Fruit fly (Drosophila melanogaster): ENCODE measurements around the gene atk.

atk gene

dm6 chr3L:20493417-20494261 is 29.0 kb upstream of the atk start (continued):
- TF ChIP-seq CG3032 (tag; optimal IDR thresholded peaks at IDR 0.05) (peak; percentile 86), vri (GFP tag; optimal IDR thresholded peaks at IDR 0.05) (peak; percentile 86), CG32006 (GFP tag; optimal IDR thresholded peaks at IDR 0.05) (peak; percentile 90), Eip78C (GFP tag) (peak; percentile 99), OdsH (GFP tag; optimal IDR thresholded peaks at IDR 0.05) (peak; percentile 88), Sox14 (GFP tag; optimal IDR thresholded peaks at IDR 0.05) (peak; percentile 86), CG15336 (GFP tag; IDR thresholded peaks at IDR 0.05) (peak; percentile 97), CG11294 (GFP tag; IDR thresholded peaks at IDR 0.05) (peak; percentile 60), CG31627 (GFP tag; optimal IDR thresholded peaks at IDR 0.05) (peak; percentile 85), CG6808 (GFP tag; optimal IDR thresholded peaks at IDR 0.05) (peak; percentile 80)

dm6 chr3L:20491525-20492132 is 27.0 kb upstream of the atk start, which contains the start of gene ND-39:
Gene ND-39 (plus strand): TSS chr3L:20492082.
- TF ChIP-seq Eip78C (GFP tag) (peak; percentile 1), CG16779 (tag; optimal IDR thresholded peaks at IDR 0.05) (no peak), vri (GFP tag; optimal IDR thresholded peaks at IDR 0.05) (peak; percentile 10)

dm6 chr3L:20487649-20488048 is 23.0 kb upstream of the atk start:
- TF ChIP-seq esn (GFP tag; optimal IDR thresholded peaks at IDR 0.05) (peak; percentile 2), Sox15 (GFP tag; optimal IDR thresholded peaks at IDR 0.05) (no peak), lz (GFP tag; optimal IDR thresholded peaks at IDR 0.05) (peak; percentile 0), CG11294 (GFP tag; IDR thresholded peaks at IDR 0.05) (no peak), fkh (GFP tag; optimal IDR thresholded peaks at IDR 0.05) (no peak), Blimp-1 (GFP tag; optimal IDR thresholded peaks at IDR 0.05) (no peak), fd59A (GFP tag; optimal IDR thresholded peaks at IDR 0.05) (no peak)

dm6 chr3L:20474789-20475208 is 10.1 kb upstream of the atk start:
- TF ChIP-seq achi (GFP tag; optimal IDR thresholded peaks at IDR 0.05), result peak; percentile 88
- TF ChIP-seq CG10669 (GFP tag; optimal IDR thresholded peaks at IDR 0.05), result peak; percentile 78
- peak; percentile 79 for TF ChIP-seq CG8632 (GFP tag; optimal IDR thresholded peaks at IDR 0.05)
- peak; percentile 86 for TF ChIP-seq Lpt (GFP tag; optimal IDR thresholded peaks at IDR 0.05)
- TF ChIP-seq net (GFP tag; optimal IDR thresholded peaks at IDR 0.05), result peak; percentile 92
- peak; percentile 78 for TF ChIP-seq Ets21C (GFP tag; optimal IDR thresholded peaks at IDR 0.05)
- peak; percentile 87 for TF ChIP-seq CG7368 (GFP tag; optimal IDR thresholded peaks at IDR 0.05)
- TF ChIP-seq CG3919 (GFP tag; optimal IDR thresholded peaks at IDR 0.05), result peak; percentile 93
- TF ChIP-seq Blimp-1 (GFP tag; optimal IDR thresholded peaks at IDR 0.05), result peak; percentile 63
- peak; percentile 92 for TF ChIP-seq esn (GFP tag; optimal IDR thresholded peaks at IDR 0.05)
- TF ChIP-seq fkh (GFP tag; optimal IDR thresholded peaks at IDR 0.05), result peak; percentile 98
- TF ChIP-seq OdsH (GFP tag; optimal IDR thresholded peaks at IDR 0.05), result peak; percentile 86
- TF ChIP-seq CG8119 (GFP tag; IDR thresholded peaks at IDR 0.05), result no peak
- peak; percentile 81 for TF ChIP-seq Ets96B (tag; optimal IDR thresholded peaks at IDR 0.05)
- TF ChIP-seq vri (GFP tag; optimal IDR thresholded peaks at IDR 0.05), result peak; percentile 74
- TF ChIP-seq CG10631 (GFP tag; optimal IDR thresholded peaks at IDR 0.05), result peak; percentile 88
- TF ChIP-seq Hr4 (GFP tag; optimal IDR thresholded peaks at IDR 0.05), result peak; percentile 89
- TF ChIP-seq acj6 (GFP tag; optimal IDR thresholded peaks at IDR 0.05), result peak; percentile 83
- TF ChIP-seq dac (GFP tag; optimal IDR thresholded peaks at IDR 0.05), result peak; percentile 65
- TF ChIP-seq CG1621 (tag; optimal IDR thresholded peaks at IDR 0.05), result peak; percentile 67
- peak; percentile 89 for TF ChIP-seq CG32006 (GFP tag; optimal IDR thresholded peaks at IDR 0.05)
- TF ChIP-seq Gug (GFP tag; IDR thresholded peaks at IDR 0.05), result no peak
- no peak for TF ChIP-seq eg (GFP tag; IDR thresholded peaks at IDR 0.05)
- peak; percentile 72 for TF ChIP-seq CG11902 (GFP tag; optimal IDR thresholded peaks at IDR 0.05)
- TF ChIP-seq CG8319 (GFP tag; optimal IDR thresholded peaks at IDR 0.05), result peak; percentile 75
- TF ChIP-seq svp (GFP tag), result peak; percentile 91
- peak; percentile 82 for TF ChIP-seq Eip93F (GFP tag; optimal IDR thresholded peaks at IDR 0.05)
- TF ChIP-seq Eip78C (GFP tag), result peak; percentile 96
- peak; percentile 88 for TF ChIP-seq CG34406 (GFP tag; optimal IDR thresholded peaks at IDR 0.05)
- peak; percentile 82 for TF ChIP-seq topi (GFP tag; optimal IDR thresholded peaks at IDR 0.05)
- TF ChIP-seq pdm3 (GFP tag; optimal IDR thresholded peaks at IDR 0.05), result peak; percentile 88
- peak; percentile 80 for TF ChIP-seq Eip75B (GFP tag; optimal IDR thresholded peaks at IDR 0.05)
- TF ChIP-seq cyc (GFP tag; optimal IDR thresholded peaks at IDR 0.05), result peak; percentile 91
- no peak for TF ChIP-seq CG11294 (GFP tag; IDR thresholded peaks at IDR 0.05)
